Fruit fly (Drosophila melanogaster) whole organism, wandering third instar larva: ENCODE data around the gene CG1409.

Source experiments
- Dfd ChIP-seq: fragments of >200 bp; optimal IDR thresholded peaks from 2 replicates; lab custom pipeline; 2017; ENCODE audit warnings: missing biosample characterization, missing genetic modification characterization
- Myc ChIP-seq: fragments of >200 bp; optimal IDR thresholded peaks from 2 replicates; lab custom pipeline; 2017
- OdsH ChIP-seq: fragments of 200-800 bp; sonication (Bioruptor generic); optimal IDR thresholded peaks from 2 replicates; lab custom pipeline; 2016; ENCODE audit warnings: missing biosample characterization, mild to moderate bottlenecking, missing genetic modification characterization
- br ChIP-seq: fragments of 200-800 bp; sonication (Bioruptor generic); optimal IDR thresholded peaks from 2 replicates; lab custom pipeline; 2016; ENCODE audit warnings: missing biosample characterization, missing genetic modification characterization
- dsf ChIP-seq: sonication (Bioruptor generic); optimal IDR thresholded peaks from 2 replicates; lab custom pipeline; 2016; ENCODE audit warnings: missing biosample characterization, missing genetic modification characterization, borderline replicate concordance
- ey ChIP-seq: fragments of 200-800 bp; sonication (Bioruptor generic); optimal IDR thresholded peaks from 2 replicates; lab custom pipeline; 2016; ENCODE audit warnings: missing biosample characterization, missing genetic modification characterization
- h ChIP-seq: fragments of 200-800 bp; sonication (Bioruptor generic); optimal IDR thresholded peaks from 3 replicates; lab custom pipeline; 2016; ENCODE audit warnings: missing biosample characterization, mild to moderate bottlenecking, missing genetic modification characterization
- rgr ChIP-seq: fragments of 200-800 bp; sonication (Bioruptor generic); optimal IDR thresholded peaks from 3 replicates; lab custom pipeline; 2016; ENCODE audit warnings: missing biosample characterization, mild to moderate bottlenecking, missing genetic modification characterization
- sage ChIP-seq: fragments of 200-800 bp; sonication (Bioruptor generic); optimal IDR thresholded peaks from 2 replicates; lab custom pipeline; 2016; ENCODE audit warnings: missing biosample characterization, mild to moderate bottlenecking, missing genetic modification characterization
- woc ChIP-seq: sonication (Bioruptor generic); optimal IDR thresholded peaks from 2 replicates; lab custom pipeline; 2016; ENCODE audit warnings: missing biosample characterization, mild to moderate bottlenecking, missing genetic modification characterization

- no peak for TF ChIP-seq dsf
- TF ChIP-seq h: no peak
- TF ChIP-seq sage (GFP tag; lab: Kevin White, UChicago): no peak
- no peak for TF ChIP-seq Myc
- no peak for TF ChIP-seq br (GFP tag; lab: Kevin White, UChicago)
- TF ChIP-seq ey: no peak
- TF ChIP-seq woc: no peak
- no peak for TF ChIP-seq rgr (GFP tag; lab: Kevin White, UChicago)
- no peak for TF ChIP-seq Dfd (GFP tag; lab: Kevin White, UChicago)
- no peak for TF ChIP-seq OdsH
Observed at dm6 chrX:7874094-7874493, 16.1 kb downstream of the CG1409 start, which contains the start of gene Ir7c.
